Worm (Caenorhabditis elegans) whole organism, early embryonic: ENCODE data around the gene jtr-1.

Experiments used
- B0310.2 ChIP-seq: sonication (generic microtip); optimal IDR thresholded peaks from 2 replicates; lab custom pipeline; 2016; ENCODE audit warnings: mild to moderate bottlenecking, missing genetic modification characterization, missing compliant biosample characterization
- F13C5.2 ChIP-seq: sonication (generic microtip); optimal IDR thresholded peaks from 2 replicates; lab custom pipeline; 2017; ENCODE audit warnings: mild to moderate bottlenecking, missing genetic modification characterization, inconsistent platforms, missing compliant biosample characterization
- aly-1 ChIP-seq: sonication (generic microtip); optimal IDR thresholded peaks from 2 replicates; lab custom pipeline; 2016; ENCODE audit warnings: missing genetic modification characterization, missing compliant biosample characterization
- ama-1 ChIP-seq: fragments of 150-350 bp; optimal IDR thresholded peaks from 2 replicates; lab custom pipeline; 2014
- ceh-13 ChIP-seq: fragments of 200-800 bp; sonication (Bioruptor generic); optimal IDR thresholded peaks from 2 replicates; lab custom pipeline; 2018; ENCODE audit warnings: mild to moderate bottlenecking, missing genetic modification characterization, missing compliant biosample characterization
- ceh-36 ChIP-seq: sonication (generic microtip); optimal IDR thresholded peaks from 2 replicates; lab custom pipeline; 2016; ENCODE audit warnings: missing genetic modification characterization, inconsistent platforms, missing compliant biosample characterization
- ets-7 ChIP-seq: sonication (generic microtip); optimal IDR thresholded peaks from 2 replicates; lab custom pipeline; 2016; ENCODE audit warnings: missing genotype, missing genetic modification characterization, missing compliant biosample characterization
- flt-1 ChIP-seq: fragments of 200-800 bp; sonication (Bioruptor generic); IDR thresholded peaks from 2 replicates; pipeline ENCODE4 v1.3.6; 2022; ENCODE audit warnings: missing genetic modification characterization, missing compliant biosample characterization
- hmbx-1 ChIP-seq: sonication (generic microtip); optimal IDR thresholded peaks from 2 replicates; lab custom pipeline; 2016; ENCODE audit warnings: mild to moderate bottlenecking, missing genetic modification characterization, missing compliant biosample characterization
- hmg-4 ChIP-seq: fragments of 200-800 bp; sonication (Bioruptor generic); optimal IDR thresholded peaks from 2 replicates; lab custom pipeline; 2018; ENCODE audit warnings: mild to moderate bottlenecking, missing genetic modification characterization, missing compliant biosample characterization
- hnd-1 ChIP-seq: sonication (generic microtip); optimal IDR thresholded peaks from 2 replicates; lab custom pipeline; 2016; ENCODE audit warnings: missing genetic modification characterization, missing compliant biosample characterization
- pes-1 ChIP-seq: fragments of 200-800 bp; sonication (Bioruptor generic); IDR thresholded peaks from 2 replicates; pipeline ENCODE4 v1.3.6; 2022; ENCODE audit warnings: missing genetic modification reagents, missing genetic modification characterization, missing compliant biosample characterization
- scrt-1 ChIP-seq: fragments of 200-800 bp; sonication (Bioruptor generic); IDR thresholded peaks from 2 replicates; pipeline ENCODE4 v1.3.6; 2022; ENCODE audit warnings: missing genetic modification characterization, missing compliant biosample characterization
- sea-1 ChIP-seq: fragments of 200-800 bp; sonication (Bioruptor generic); conservative IDR thresholded peaks from 2 replicates; pipeline ENCODE4 v1.3.6; 2022; ENCODE audit warnings: missing genetic modification characterization, missing compliant biosample characterization
- tbx-11 ChIP-seq: fragments of 200-800 bp; sonication (Bioruptor generic); IDR thresholded peaks from 2 replicates; pipeline ENCODE4 v1.3.6; 2022; ENCODE audit warnings: missing genetic modification characterization, missing compliant biosample characterization
- tbx-37 ChIP-seq: fragments of 200-800 bp; sonication (Bioruptor generic); conservative IDR thresholded peaks from 2 replicates; pipeline ENCODE4 v1.3.6; 2022; ENCODE audit warnings: missing genetic modification reagents, missing genetic modification characterization, missing compliant biosample characterization
- tra-4 ChIP-seq: sonication (generic microtip); optimal IDR thresholded peaks from 2 replicates; lab custom pipeline; 2017; ENCODE audit warnings: missing genetic modification characterization, missing compliant biosample characterization

Gene jtr-1

ce11 chrIV:1420603-1421002 lies at the start of gene jtr-1:
TSS of gene jtr-1 (plus strand) at chrIV:1420929.
- TF ChIP-seq tbx-37 (no peak), flt-1 (GFP tag; lab: Robert Waterston, UW) (no peak), aly-1 (tag; lab: Kevin White, UChicago) (no peak), ceh-13 (GFP tag; lab: Kevin White, UChicago) (no peak), hnd-1 (tag; lab: Kevin White, UChicago) (no peak), tbx-11 (no peak), ets-7 (tag; lab: Kevin White, UChicago) (no peak), ceh-36 (tag; lab: Kevin White, UChicago) (no peak), hmbx-1 (no peak), scrt-1 (GFP tag; lab: Robert Waterston, UW) (no peak), B0310.2 (tag; lab: Kevin White, UChicago) (no peak), pes-1 (no peak), tra-4 (tag; lab: Kevin White, UChicago) (no peak), F13C5.2 (tag; lab: Kevin White, UChicago) (no peak), hmg-4 (GFP tag; lab: Kevin White, UChicago) (no peak), ama-1 (lab: Kevin White, UChicago) (no peak), sea-1 (no peak)

- TF ChIP-seq hmbx-1 (no peak), aly-1 (tag; lab: Kevin White, UChicago) (no peak), F13C5.2 (tag; lab: Kevin White, UChicago) (no peak), ceh-36 (tag; lab: Kevin White, UChicago) (no peak), hmg-4 (GFP tag; lab: Kevin White, UChicago) (no peak), sea-1 (no peak), ets-7 (tag; lab: Kevin White, UChicago) (no peak), flt-1 (GFP tag; lab: Robert Waterston, UW) (no peak), hnd-1 (tag; lab: Kevin White, UChicago) (no peak), tra-4 (tag; lab: Kevin White, UChicago) (no peak), tbx-11 (no peak), ama-1 (lab: Kevin White, UChicago) (no peak), pes-1 (no peak), scrt-1 (GFP tag; lab: Robert Waterston, UW) (no peak), tbx-37 (no peak), B0310.2 (tag; lab: Kevin White, UChicago) (no peak), ceh-13 (GFP tag; lab: Kevin White, UChicago) (no peak)
Observed at ce11 chrIV:1371300-1371699, 49.4 kb upstream of the jtr-1 start.

ce11 chrIV:1375289-1375688 lies 45.4 kb upstream of the jtr-1 start:
- TF ChIP-seq sea-1: no peak
- TF ChIP-seq aly-1 (tag; lab: Kevin White, UChicago): no peak
- TF ChIP-seq hnd-1 (tag; lab: Kevin White, UChicago): no peak
- TF ChIP-seq hmg-4 (GFP tag; lab: Kevin White, UChicago): no peak
- no peak for TF ChIP-seq tbx-11
- TF ChIP-seq F13C5.2 (tag; lab: Kevin White, UChicago): no peak
- TF ChIP-seq pes-1: no peak
- TF ChIP-seq flt-1 (GFP tag; lab: Robert Waterston, UW): no peak
- no peak for TF ChIP-seq B0310.2 (tag; lab: Kevin White, UChicago)
- TF ChIP-seq scrt-1 (GFP tag; lab: Robert Waterston, UW): no peak
- no peak for TF ChIP-seq tbx-37
- no peak for TF ChIP-seq ceh-36 (tag; lab: Kevin White, UChicago)

- TF ChIP-seq hmg-4 (GFP tag; lab: Kevin White, UChicago) (peak; percentile 16), B0310.2 (tag; lab: Kevin White, UChicago) (no peak), ceh-36 (tag; lab: Kevin White, UChicago) (no peak), scrt-1 (GFP tag; lab: Robert Waterston, UW) (peak; percentile 18; the same call in 1 of the 2 replicates), ama-1 (lab: Kevin White, UChicago) (no peak), F13C5.2 (tag; lab: Kevin White, UChicago) (no peak), tbx-11 (no peak), ceh-13 (GFP tag; lab: Kevin White, UChicago) (no peak), ets-7 (tag; lab: Kevin White, UChicago) (no peak), tbx-37 (peak; percentile 3; the same call in 1 of the 2 replicates), aly-1 (tag; lab: Kevin White, UChicago) (no peak), hnd-1 (tag; lab: Kevin White, UChicago) (no peak), pes-1 (no peak), hmbx-1 (no peak), tra-4 (tag; lab: Kevin White, UChicago) (no peak), flt-1 (GFP tag; lab: Robert Waterston, UW) (no peak), sea-1 (peak; percentile 54; the same call in 1 of the 2 replicates)
Observed at ce11 chrIV:1377699-1378098, 43.0 kb upstream of the jtr-1 start.

- no peak for TF ChIP-seq tra-4 (tag; lab: Kevin White, UChicago)
- no peak for TF ChIP-seq tbx-37
- no peak for TF ChIP-seq sea-1
- TF ChIP-seq ceh-36 (tag; lab: Kevin White, UChicago): no peak
- no peak for TF ChIP-seq aly-1 (tag; lab: Kevin White, UChicago)
- no peak for TF ChIP-seq F13C5.2 (tag; lab: Kevin White, UChicago)
- no peak for TF ChIP-seq ceh-13 (GFP tag; lab: Kevin White, UChicago)
- TF ChIP-seq scrt-1 (GFP tag; lab: Robert Waterston, UW): no peak
- no peak for TF ChIP-seq tbx-11
- TF ChIP-seq hmg-4 (GFP tag; lab: Kevin White, UChicago): no peak
- TF ChIP-seq hnd-1 (tag; lab: Kevin White, UChicago): no peak
- no peak for TF ChIP-seq B0310.2 (tag; lab: Kevin White, UChicago)
- TF ChIP-seq pes-1: no peak
- TF ChIP-seq hmbx-1: no peak
Observed at ce11 chrIV:1378954-1379353, 41.8 kb upstream of the jtr-1 start.

ce11 chrIV:1380350-1380749 lies 40.4 kb upstream of the jtr-1 start:
- TF ChIP-seq tbx-11 (no peak), hnd-1 (tag; lab: Kevin White, UChicago) (no peak), F13C5.2 (tag; lab: Kevin White, UChicago) (no peak), B0310.2 (tag; lab: Kevin White, UChicago) (no peak), ama-1 (lab: Kevin White, UChicago) (no peak), ceh-13 (GFP tag; lab: Kevin White, UChicago) (no peak), aly-1 (tag; lab: Kevin White, UChicago) (no peak), flt-1 (GFP tag; lab: Robert Waterston, UW) (no peak), hmbx-1 (no peak), tra-4 (tag; lab: Kevin White, UChicago) (no peak), tbx-37 (no peak), ets-7 (tag; lab: Kevin White, UChicago) (no peak), ceh-36 (tag; lab: Kevin White, UChicago) (no peak), pes-1 (no peak), sea-1 (no peak), hmg-4 (GFP tag; lab: Kevin White, UChicago) (no peak), scrt-1 (GFP tag; lab: Robert Waterston, UW) (no peak)
